Worm (Caenorhabditis elegans): ENCODE results near the gene Y73F8A.1159.

DNA sequence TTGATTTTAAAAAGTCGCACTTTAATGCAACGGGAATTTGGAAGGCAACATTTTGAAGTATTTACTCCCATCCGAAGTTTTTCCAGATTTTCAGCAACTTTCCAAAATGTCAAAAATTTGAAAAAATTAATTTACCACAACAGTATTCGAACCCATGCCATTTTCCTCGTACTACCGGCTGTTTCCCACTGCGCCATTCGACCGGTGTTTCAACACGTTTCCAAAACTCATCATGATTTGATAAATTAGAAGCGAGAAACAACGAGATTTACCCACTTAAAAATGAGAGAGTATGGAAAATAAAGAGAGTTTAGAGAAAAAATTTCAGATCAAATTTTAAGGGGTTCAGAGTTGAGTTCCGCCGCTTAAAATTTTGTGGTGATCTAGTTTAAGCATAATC is 43.0 kb upstream of the Y73F8A.1159 start:
- TF ChIP-seq nhr-237 (tag; optimal IDR thresholded peaks at IDR 0.05) (no peak), nhr-11 (tag; optimal IDR thresholded peaks at IDR 0.05) (no peak), lin-13 (GFP tag; optimal IDR thresholded peaks at IDR 0.05) (no peak), sox-4 (tag; optimal IDR thresholded peaks at IDR 0.05) (no peak)
